Fruit fly (Drosophila melanogaster) whole organism, wandering third instar larva: Measurements from ENCODE around the gene CG15891.

Experiments used
- Abd-B ChIP-seq: fragments of >200 bp; optimal IDR thresholded peaks from 2 replicates; lab custom pipeline; 2017; ENCODE audit warnings: missing biosample characterization, missing genetic modification characterization
- Hnf4 ChIP-seq: fragments of 200-800 bp; sonication (Bioruptor generic); optimal IDR thresholded peaks from 2 replicates; lab custom pipeline; 2016; ENCODE audit warnings: missing biosample characterization, mild to moderate bottlenecking, missing genetic modification characterization
- Myc ChIP-seq: fragments of >200 bp; optimal IDR thresholded peaks from 2 replicates; lab custom pipeline; 2017
- OdsH ChIP-seq: fragments of 200-800 bp; sonication (Bioruptor generic); optimal IDR thresholded peaks from 2 replicates; lab custom pipeline; 2016; ENCODE audit warnings: missing biosample characterization, mild to moderate bottlenecking, missing genetic modification characterization
- dmrt93B ChIP-seq: fragments of 200-800 bp; sonication (Bioruptor generic); optimal IDR thresholded peaks from 2 replicates; lab custom pipeline; 2018; ENCODE audit warnings: missing biosample characterization, mild to moderate bottlenecking, missing genetic modification characterization
- usp ChIP-seq: fragments of >200 bp; optimal IDR thresholded peaks from 2 replicates; lab custom pipeline; 2017; ENCODE audit warnings: missing biosample characterization, missing genetic modification characterization

DNA sequence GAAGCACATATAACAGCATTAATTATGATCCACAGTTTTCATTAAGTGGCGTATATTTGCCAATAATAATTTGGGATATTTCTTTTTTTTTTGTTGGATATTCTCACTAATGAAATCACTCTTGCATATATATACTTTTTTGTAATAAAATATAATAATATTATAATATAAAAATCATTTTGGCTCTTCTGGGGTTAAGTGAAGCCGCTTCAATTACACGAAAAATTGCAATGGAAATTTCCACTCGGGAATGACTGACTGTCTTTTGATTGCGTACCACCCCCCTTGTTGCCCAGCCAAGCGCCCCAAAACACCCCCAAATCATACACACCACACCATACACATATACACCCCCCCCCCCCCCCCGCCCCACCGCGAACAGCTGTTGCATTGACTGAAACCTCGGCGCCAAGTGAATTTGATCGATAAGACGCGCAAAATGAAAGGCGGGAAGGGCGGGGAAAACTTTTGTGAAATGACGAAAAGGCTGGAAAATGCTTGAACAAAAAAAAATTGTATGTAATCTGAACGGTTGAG is 49.5 kb upstream of the CG15891 start:
- no peak for TF ChIP-seq usp (GFP tag; lab: Kevin White, UChicago)
- no peak for TF ChIP-seq Myc (lab: Kevin White, UChicago)
- no peak for TF ChIP-seq OdsH (GFP tag; lab: Kevin White, UChicago)
- TF ChIP-seq dmrt93B, result no peak
- TF ChIP-seq Abd-B (GFP tag; lab: Kevin White, UChicago), result no peak
- no peak for TF ChIP-seq Hnf4 (GFP tag; lab: Kevin White, UChicago)
